Fruit fly (Drosophila melanogaster) whole organism: ENCODE results near the gene CG43391.
"Not testable (repeated sequence)": the region's sequence is repeated elsewhere in the genome, so short reads cannot be mapped to it uniquely, and the experiment has no call there.

ENCODE experiments used
- CG8478 ChIP-seq: fragments of >200 bp; optimal IDR thresholded peaks from 2 replicates; lab custom pipeline; 2018; ENCODE audit warnings: inconsistent platforms
- Dll ChIP-seq: fragments of >200 bp; optimal IDR thresholded peaks from 2 replicates; lab custom pipeline; 2017
- EcR ChIP-seq, 2 experiments: fragments of >200 bp; optimal IDR thresholded peaks; 2 replicates each; lab custom pipeline; 2017; ENCODE audit warnings: missing biosample characterization in 2 of 2, missing genetic modification characterization in 2 of 2, missing genetic modification reagents in 2 of 2
- pan ChIP-seq: fragments of >200 bp; optimal IDR thresholded peaks from 2 replicates; lab custom pipeline; 2017
- psq ChIP-seq: fragments of >200 bp; optimal IDR thresholded peaks from 2 replicates; lab custom pipeline; 2017
- usp ChIP-seq: fragments of >200 bp; optimal IDR thresholded peaks from 2 replicates; lab custom pipeline; 2017; ENCODE audit warnings: missing biosample characterization, missing genetic modification characterization, mixed read lengths

- TF ChIP-seq Dll (lab: Kevin White, UChicago); usp (GFP tag; lab: Kevin White, UChicago); EcR (GFP tag; optimal IDR thresholded peaks at IDR 0.05; lab: Kevin White, UChicago); pan (lab: Kevin White, UChicago); psq; CG8478 (lab: Kevin White, UChicago): not testable (repeated sequence)
Measured at dm6 chr3L:11589395-11589794, 8.6 kb upstream of the CG43391 start, which contains the start of gene CG7377.
